Worm (Caenorhabditis elegans) whole organism, early embryonic: ENCODE data around the gene Y62F5A.10.
"Not testable (repeated sequence)": the region's sequence is repeated elsewhere in the genome, so short reads cannot be mapped to it uniquely, and the experiment has no call there.

Experiments
- B0310.2 ChIP-seq: sonication (generic microtip); optimal IDR thresholded peaks from 2 replicates; lab custom pipeline; 2016; ENCODE audit warnings: mild to moderate bottlenecking, missing genetic modification characterization, missing compliant biosample characterization
- F13C5.2 ChIP-seq: sonication (generic microtip); optimal IDR thresholded peaks from 2 replicates; lab custom pipeline; 2017; ENCODE audit warnings: mild to moderate bottlenecking, missing genetic modification characterization, inconsistent platforms, missing compliant biosample characterization
- aly-1 ChIP-seq: sonication (generic microtip); optimal IDR thresholded peaks from 2 replicates; lab custom pipeline; 2016; ENCODE audit warnings: missing genetic modification characterization, missing compliant biosample characterization
- ama-1 ChIP-seq: fragments of 150-350 bp; optimal IDR thresholded peaks from 2 replicates; lab custom pipeline; 2014
- ceh-13 ChIP-seq: fragments of 200-800 bp; sonication (Bioruptor generic); optimal IDR thresholded peaks from 2 replicates; lab custom pipeline; 2018; ENCODE audit warnings: mild to moderate bottlenecking, missing genetic modification characterization, missing compliant biosample characterization
- ceh-36 ChIP-seq: sonication (generic microtip); optimal IDR thresholded peaks from 2 replicates; lab custom pipeline; 2016; ENCODE audit warnings: missing genetic modification characterization, inconsistent platforms, missing compliant biosample characterization
- ets-7 ChIP-seq: sonication (generic microtip); optimal IDR thresholded peaks from 2 replicates; lab custom pipeline; 2016; ENCODE audit warnings: missing genotype, missing genetic modification characterization, missing compliant biosample characterization
- flt-1 ChIP-seq: fragments of 200-800 bp; sonication (Bioruptor generic); IDR thresholded peaks from 2 replicates; pipeline ENCODE4 v1.3.6; 2022; ENCODE audit warnings: missing genetic modification characterization, missing compliant biosample characterization
- hmbx-1 ChIP-seq: sonication (generic microtip); optimal IDR thresholded peaks from 2 replicates; lab custom pipeline; 2016; ENCODE audit warnings: mild to moderate bottlenecking, missing genetic modification characterization, missing compliant biosample characterization
- hmg-4 ChIP-seq: fragments of 200-800 bp; sonication (Bioruptor generic); optimal IDR thresholded peaks from 2 replicates; lab custom pipeline; 2018; ENCODE audit warnings: mild to moderate bottlenecking, missing genetic modification characterization, missing compliant biosample characterization
- hnd-1 ChIP-seq: sonication (generic microtip); optimal IDR thresholded peaks from 2 replicates; lab custom pipeline; 2016; ENCODE audit warnings: missing genetic modification characterization, missing compliant biosample characterization
- pes-1 ChIP-seq: fragments of 200-800 bp; sonication (Bioruptor generic); IDR thresholded peaks from 2 replicates; pipeline ENCODE4 v1.3.6; 2022; ENCODE audit warnings: missing genetic modification reagents, missing genetic modification characterization, missing compliant biosample characterization
- scrt-1 ChIP-seq: fragments of 200-800 bp; sonication (Bioruptor generic); IDR thresholded peaks from 2 replicates; pipeline ENCODE4 v1.3.6; 2022; ENCODE audit warnings: missing genetic modification characterization, missing compliant biosample characterization
- sea-1 ChIP-seq: fragments of 200-800 bp; sonication (Bioruptor generic); conservative IDR thresholded peaks from 2 replicates; pipeline ENCODE4 v1.3.6; 2022; ENCODE audit warnings: missing genetic modification characterization, missing compliant biosample characterization
- tbx-11 ChIP-seq: fragments of 200-800 bp; sonication (Bioruptor generic); IDR thresholded peaks from 2 replicates; pipeline ENCODE4 v1.3.6; 2022; ENCODE audit warnings: missing genetic modification characterization, missing compliant biosample characterization
- tbx-37 ChIP-seq: fragments of 200-800 bp; sonication (Bioruptor generic); conservative IDR thresholded peaks from 2 replicates; pipeline ENCODE4 v1.3.6; 2022; ENCODE audit warnings: missing genetic modification reagents, missing genetic modification characterization, missing compliant biosample characterization
- tra-4 ChIP-seq: sonication (generic microtip); optimal IDR thresholded peaks from 2 replicates; lab custom pipeline; 2017; ENCODE audit warnings: missing genetic modification characterization, missing compliant biosample characterization

Gene Y62F5A.10

DNA sequence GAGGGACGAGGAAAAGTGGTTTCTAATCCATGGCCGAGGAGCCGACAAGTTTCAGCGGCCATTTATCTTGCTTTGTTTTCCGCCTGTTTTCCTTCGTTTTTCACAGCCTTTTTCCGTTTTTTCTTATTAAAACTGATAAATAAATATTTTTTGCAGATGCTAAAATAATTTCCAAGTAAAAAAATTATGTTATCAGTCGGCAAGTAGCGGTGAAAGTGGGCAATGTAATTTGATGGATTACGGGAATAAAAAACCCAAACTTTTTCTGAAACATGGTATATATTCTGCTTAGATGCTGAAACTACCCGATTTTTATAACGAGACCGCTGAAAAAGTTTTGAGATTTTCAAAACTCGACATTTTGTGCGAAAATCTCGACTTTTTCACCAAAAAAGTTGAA, 30.6 kb downstream of the Y62F5A.10 start, which contains the start of gene dhgd-1:
dhgd-1 (minus strand) TSS at position 101 of the 400 bp plus-strand sequence.
- not testable (repeated sequence) for TF ChIP-seq scrt-1; flt-1 (GFP tag; lab: Robert Waterston, UW); pes-1 (GFP tag; lab: Robert Waterston, UW)

- TF ChIP-seq hmbx-1 (tag; lab: Kevin White, UChicago) = no peak
- TF ChIP-seq hnd-1 (tag; lab: Kevin White, UChicago) = no peak
- TF ChIP-seq ets-7 (tag; lab: Kevin White, UChicago) = no peak
- no peak for TF ChIP-seq tbx-37
These were observed 34.2 kb downstream of the Y62F5A.10 start, which contains the start of gene F54D5.24 for ce11 chrII:11555634-11556033. Gene F54D5.24 (plus strand): TSS chrII:11555949.

DNA sequence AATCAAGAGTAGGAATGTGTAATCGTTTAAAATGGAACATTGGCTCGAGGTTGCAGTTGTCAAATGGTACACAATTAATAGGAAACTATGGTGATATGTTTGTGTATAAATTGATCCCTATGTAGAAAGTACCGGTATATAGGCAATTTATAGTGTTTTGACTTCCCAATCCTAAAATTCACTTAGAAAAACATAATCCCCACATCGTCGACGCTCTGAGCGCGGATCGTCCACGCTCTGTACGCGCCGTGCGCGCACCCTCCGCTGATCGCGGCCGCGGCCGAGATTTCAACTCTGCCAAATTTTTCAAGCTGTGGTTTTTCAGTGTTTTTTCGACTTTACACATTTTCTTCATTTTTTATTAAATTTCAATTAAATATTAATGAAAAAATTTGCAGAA, 34.9 kb downstream of the Y62F5A.10 start, which contains the start of gene F54D5.17:
F54D5.17 (plus strand) TSS at position 301 of the 400 bp plus-strand sequence.
- TF ChIP-seq scrt-1 = no peak
- TF ChIP-seq F13C5.2 = no peak
- TF ChIP-seq hnd-1 (tag; lab: Kevin White, UChicago) = no peak
- no peak for TF ChIP-seq ama-1 (lab: Kevin White, UChicago)
- TF ChIP-seq tbx-37 = no peak
- TF ChIP-seq ceh-36 (tag; lab: Kevin White, UChicago) = no peak

DNA sequence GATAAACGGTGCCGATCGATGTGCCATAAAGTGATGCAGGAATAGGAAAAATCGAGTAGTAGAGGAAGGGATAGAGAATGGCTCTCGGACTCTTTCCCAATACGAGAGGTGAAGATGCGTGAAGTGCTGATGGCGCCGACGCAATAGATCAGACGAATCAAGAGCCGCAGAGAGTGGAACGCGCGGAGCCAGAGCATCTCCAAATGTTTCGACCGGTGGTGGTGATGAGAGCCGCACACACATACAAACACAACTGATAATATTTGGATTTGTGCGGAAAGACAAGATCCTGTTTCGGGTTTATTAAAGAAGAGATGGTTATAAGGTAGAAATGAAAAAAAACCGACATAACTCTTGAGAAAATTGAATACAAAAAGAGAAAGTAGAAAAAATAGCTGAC, 42.7 kb downstream of the Y62F5A.10 start, which contains the start of gene F54D5.15:
F54D5.15 (minus strand) TSS at position 101 of the 400 bp plus-strand sequence.
- no peak for TF ChIP-seq ets-7 (tag; lab: Kevin White, UChicago)
- no peak for TF ChIP-seq F13C5.2
- TF ChIP-seq tbx-37 = no peak
- TF ChIP-seq flt-1 (GFP tag; lab: Robert Waterston, UW) = no peak
- no peak for TF ChIP-seq B0310.2 (tag; lab: Kevin White, UChicago)

- TF ChIP-seq scrt-1 (no peak), flt-1 (GFP tag; lab: Robert Waterston, UW) (peak; percentile 27; the same call in 1 of the 2 replicates), F13C5.2 (peak; percentile 16), tbx-11 (GFP tag; lab: Robert Waterston, UW) (0 out of 2 replicates have a peak, but pooled peaks have one; percentile 49), hmg-4 (peak; percentile 87), aly-1 (tag; lab: Kevin White, UChicago) (no peak), B0310.2 (tag; lab: Kevin White, UChicago) (no peak), pes-1 (GFP tag; lab: Robert Waterston, UW) (0 out of 2 replicates have a peak, but pooled peaks have one; percentile 18), sea-1 (GFP tag; lab: Robert Waterston, UW) (0 out of 2 replicates have a peak, but pooled peaks have one; percentile 38)
These were observed 45.7 kb downstream of the Y62F5A.10 start, which contains the start of gene F54D5.5 for ce11 chrII:11566970-11567711. Gene F54D5.5 (minus strand): TSS chrII:11567020.

- no peak for TF ChIP-seq pes-1 (GFP tag; lab: Robert Waterston, UW)
- TF ChIP-seq B0310.2 (tag; lab: Kevin White, UChicago) = no peak
- TF ChIP-seq flt-1 (GFP tag; lab: Robert Waterston, UW) = no peak
- no peak for TF ChIP-seq ets-7 (tag; lab: Kevin White, UChicago)
- TF ChIP-seq ama-1 (lab: Kevin White, UChicago) = no peak
- TF ChIP-seq hnd-1 (tag; lab: Kevin White, UChicago) = no peak
- no peak for TF ChIP-seq hmbx-1 (tag; lab: Kevin White, UChicago)
- no peak for TF ChIP-seq ceh-36 (tag; lab: Kevin White, UChicago)
- TF ChIP-seq F13C5.2 = no peak
- no peak for TF ChIP-seq tra-4 (tag; lab: Kevin White, UChicago)
- no peak for TF ChIP-seq aly-1 (tag; lab: Kevin White, UChicago)
- no peak for TF ChIP-seq scrt-1
- TF ChIP-seq ceh-13 (GFP tag; lab: Kevin White, UChicago) = no peak
- no peak for TF ChIP-seq tbx-37
- no peak for TF ChIP-seq hmg-4
These were observed 47.3 kb downstream of the Y62F5A.10 start for ce11 chrII:11568670-11569069.

- no peak for TF ChIP-seq scrt-1
- no peak for TF ChIP-seq ceh-13 (GFP tag; lab: Kevin White, UChicago)
- TF ChIP-seq pes-1 (GFP tag; lab: Robert Waterston, UW) = no peak
- TF ChIP-seq aly-1 (tag; lab: Kevin White, UChicago) = no peak
- TF ChIP-seq hmbx-1 (tag; lab: Kevin White, UChicago) = no peak
- TF ChIP-seq hmg-4 = no peak
- TF ChIP-seq tbx-11 (GFP tag; lab: Robert Waterston, UW) = no peak
- TF ChIP-seq ceh-36 (tag; lab: Kevin White, UChicago) = no peak
- no peak for TF ChIP-seq tbx-37
- no peak for TF ChIP-seq ama-1 (lab: Kevin White, UChicago)
- TF ChIP-seq ets-7 (tag; lab: Kevin White, UChicago) = no peak
These were observed 47.9 kb downstream of the Y62F5A.10 start, which contains the start of the genes F54D5.23 and F54D5.4 for ce11 chrII:11569213-11569868. Gene F54D5.23 (minus strand): TSS chrII:11569287. Gene F54D5.4 (plus strand): TSS chrII:11569818.
